Fruit fly (Drosophila melanogaster) whole organism, embryonic: Measurements from ENCODE around the gene CG44329.

ENCODE experiments used
- Blimp-1 ChIP-seq: fragments of 200-800 bp; sonication (Bioruptor generic); optimal IDR thresholded peaks from 3 replicates; lab custom pipeline; 2018; ENCODE audit warnings: missing biosample characterization, missing genetic modification characterization, mild to moderate bottlenecking, moderate library complexity, missing genetic modification reagents
- CG10209 ChIP-seq: fragments of 200-800 bp; sonication (Bioruptor generic); optimal IDR thresholded peaks from 3 replicates; lab custom pipeline; 2017; ENCODE audit warnings: missing biosample characterization, mild to moderate bottlenecking, missing genetic modification characterization, missing genetic modification reagents
- CG10321 ChIP-seq: fragments of 200-800 bp; sonication (Bioruptor generic); IDR thresholded peaks from 2 replicates; pipeline ENCODE4 v1.3.6; 2022; ENCODE audit warnings: missing biosample characterization, missing genetic modification characterization
- CG10366 ChIP-seq: fragments of 200-800 bp; sonication (Bioruptor generic); IDR thresholded peaks from 2 replicates; pipeline ENCODE4 v1.3.6; 2022; ENCODE audit warnings: missing biosample characterization, missing genetic modification characterization
- CG10431 ChIP-seq: fragments of 200-800 bp; sonication (Bioruptor generic); optimal IDR thresholded peaks from 3 replicates; lab custom pipeline; 2018; ENCODE audit warnings: missing biosample characterization, mild to moderate bottlenecking, missing genetic modification characterization
- CG10462 ChIP-seq: fragments of 200-800 bp; sonication (Bioruptor generic); optimal IDR thresholded peaks from 2 replicates; lab custom pipeline; 2016; ENCODE audit warnings: missing biosample characterization, missing genetic modification characterization
- CG13287 ChIP-seq: fragments of 200-800 bp; sonication (Bioruptor generic); IDR thresholded peaks from 2 replicates; pipeline ENCODE4 v1.3.6; 2022; ENCODE audit warnings: missing biosample characterization, missing genetic modification characterization; ENCODE audit not compliant: partially characterized antibody
- CG1602 ChIP-seq: fragments of 200-800 bp; sonication (Bioruptor generic); optimal IDR thresholded peaks from 3 replicates; lab custom pipeline; 2016; ENCODE audit warnings: missing biosample characterization, missing genetic modification characterization
- CG17328 ChIP-seq: fragments of 200-800 bp; sonication (Bioruptor generic); IDR thresholded peaks from 2 replicates; pipeline ENCODE4 v1.3.6; 2022; ENCODE audit warnings: missing biosample characterization, missing genetic modification characterization
- CG18262 ChIP-seq: fragments of 200-800 bp; optimal IDR thresholded peaks from 3 replicates; lab custom pipeline; 2019; ENCODE audit warnings: missing biosample characterization, mild to moderate bottlenecking, missing genetic modification characterization, moderate library complexity
- CG2678 ChIP-seq: fragments of 200-800 bp; sonication (Bioruptor generic); optimal IDR thresholded peaks from 3 replicates; lab custom pipeline; 2019; ENCODE audit warnings: missing biosample characterization, mild to moderate bottlenecking, missing genetic modification characterization, moderate library complexity
- CG3838 ChIP-seq: fragments of 200-800 bp; sonication (Bioruptor generic); optimal IDR thresholded peaks from 3 replicates; lab custom pipeline; 2016; ENCODE audit warnings: missing biosample characterization, missing genetic modification characterization
- CG3847 ChIP-seq: fragments of 200-800 bp; sonication (Bioruptor generic); IDR thresholded peaks from 2 replicates; pipeline ENCODE4 v1.3.6; 2022; ENCODE audit warnings: missing biosample characterization, missing genetic modification characterization
- CG4404 ChIP-seq: fragments of 200-800 bp; sonication (Bioruptor generic); IDR thresholded peaks from 2 replicates; pipeline ENCODE4 v1.3.6; 2022; ENCODE audit warnings: missing biosample characterization, missing genetic modification characterization
- CG4730 ChIP-seq: fragments of 200-800 bp; sonication (Bioruptor generic); IDR thresholded peaks from 2 replicates; pipeline ENCODE4 v1.3.6; 2022; ENCODE audit warnings: missing biosample characterization, missing genetic modification characterization
- CG8765 ChIP-seq: fragments of 200-800 bp; sonication (Bioruptor generic); IDR thresholded peaks from 2 replicates; pipeline ENCODE4 v1.3.6; 2022; ENCODE audit warnings: missing biosample characterization, missing genetic modification characterization
- CG9932 ChIP-seq: fragments of 200-800 bp; sonication (Bioruptor generic); IDR thresholded peaks from 2 replicates; pipeline ENCODE4 v1.3.6; 2022; ENCODE audit warnings: missing biosample characterization, missing genetic modification characterization
- Dip2 ChIP-seq: fragments of 200-800 bp; sonication (Bioruptor generic); IDR thresholded peaks from 2 replicates; pipeline ENCODE4 v1.3.6; 2022; ENCODE audit warnings: missing biosample characterization, missing genetic modification characterization
- Dll ChIP-seq: fragments of 200-800 bp; sonication (Bioruptor generic); IDR thresholded peaks from 4 replicates; pipeline ENCODE4 v1.3.6; 2022; ENCODE audit warnings: missing biosample characterization, missing genetic modification characterization; ENCODE audit not compliant: partially characterized antibody
- Dref ChIP-seq: fragments of 200-800 bp; sonication (Bioruptor generic); IDR thresholded peaks from 2 replicates; pipeline ENCODE4 v1.3.6; 2022; ENCODE audit warnings: missing biosample characterization, missing genetic modification characterization
- E2f2 ChIP-seq: fragments of 200-800 bp; sonication (Bioruptor generic); IDR thresholded peaks from 2 replicates; pipeline ENCODE4 v1.3.6; 2022; ENCODE audit warnings: missing biosample characterization, missing genetic modification characterization
- Fer2 ChIP-seq: fragments of 200-800 bp; sonication (Bioruptor generic); optimal IDR thresholded peaks from 2 replicates; lab custom pipeline; 2018; ENCODE audit warnings: missing biosample characterization, mild to moderate bottlenecking, missing genetic modification characterization, moderate library complexity
- Gsc ChIP-seq: fragments of 200-800 bp; sonication (Bioruptor generic); IDR thresholded peaks from 2 replicates; pipeline ENCODE4 v1.3.6; 2022; ENCODE audit warnings: missing biosample characterization, missing genetic modification characterization
- HmgZ ChIP-seq: fragments of 200-800 bp; sonication (Bioruptor generic); optimal IDR thresholded peaks from 2 replicates; lab custom pipeline; 2018; ENCODE audit warnings: missing biosample characterization, mild to moderate bottlenecking, missing genetic modification characterization
- Hr39 ChIP-seq: fragments of >200 bp; optimal IDR thresholded peaks from 2 replicates; lab custom pipeline; 2017
- Hr78 ChIP-seq, 2 experiments: fragments of 200-800 bp in 1 of 2; fragments of >200 bp in 1 of 2; sonication (Bioruptor generic) in 1 of 2; optimal IDR thresholded peaks; 2 replicates each; lab custom pipeline; 2017 to 2019; ENCODE audit warnings: missing biosample characterization in 2 of 2, missing genetic modification characterization in 2 of 2, mild to moderate bottlenecking in 1 of 2, moderate library complexity in 1 of 2
- Oaz ChIP-seq: fragments of 200-800 bp; sonication (Bioruptor generic); IDR thresholded peaks from 2 replicates; pipeline ENCODE4 v1.3.6; 2022; ENCODE audit warnings: missing biosample characterization, missing genetic modification characterization
- Scr ChIP-seq: fragments of 200-800 bp; sonication (Bioruptor generic); IDR thresholded peaks from 2 replicates; pipeline ENCODE4 v1.3.6; 2022; ENCODE audit warnings: missing biosample characterization, missing genetic modification characterization; ENCODE audit not compliant: partially characterized antibody
- Taf1 ChIP-seq: fragments of 200-800 bp; sonication (Bioruptor generic); IDR thresholded peaks from 2 replicates; pipeline ENCODE4 v1.3.6; 2022; ENCODE audit warnings: missing biosample characterization, missing genetic modification characterization
- abd-A ChIP-seq: fragments of 200-800 bp; sonication (Bioruptor generic); optimal IDR thresholded peaks from 3 replicates; lab custom pipeline; 2019; ENCODE audit warnings: missing biosample characterization, mild to moderate bottlenecking, missing genetic modification characterization, moderate library complexity
- amos ChIP-seq: fragments of 200-800 bp; sonication (Bioruptor generic); IDR thresholded peaks from 2 replicates; pipeline ENCODE4 v1.3.6; 2022; ENCODE audit warnings: missing biosample characterization, missing genetic modification characterization; ENCODE audit not compliant: partially characterized antibody
- crol ChIP-seq: fragments of 200-800 bp; sonication (Bioruptor generic); IDR thresholded peaks from 2 replicates; pipeline ENCODE4 v1.3.6; 2022; ENCODE audit warnings: missing biosample characterization, missing genetic modification characterization
- cwo ChIP-seq: fragments of 200-800 bp; sonication (Bioruptor generic); optimal IDR thresholded peaks from 3 replicates; lab custom pipeline; 2017; ENCODE audit warnings: missing biosample characterization, missing genetic modification characterization, mild to moderate bottlenecking, moderate library complexity, missing genetic modification reagents
- dmrt99B ChIP-seq: fragments of 200-800 bp; sonication (Bioruptor generic); optimal IDR thresholded peaks from 2 replicates; lab custom pipeline; 2018; ENCODE audit warnings: missing biosample characterization, mild to moderate bottlenecking, missing genetic modification characterization, moderate library complexity
- esg ChIP-seq: fragments of 200-800 bp; sonication (Bioruptor generic); conservative IDR thresholded peaks from 2 replicates; pipeline ENCODE4 v1.3.6; 2022; ENCODE audit warnings: missing biosample characterization, missing genetic modification characterization
- eve ChIP-seq, 2 experiments: fragments of >200 bp; optimal IDR thresholded peaks; 2 replicates each; lab custom pipeline; 2017; ENCODE audit warnings: missing biosample characterization in 2 of 2, missing genetic modification characterization in 2 of 2
- gem ChIP-seq: fragments of 200-800 bp; sonication (Bioruptor generic); optimal IDR thresholded peaks from 2 replicates; lab custom pipeline; 2019; ENCODE audit warnings: missing biosample characterization, mild to moderate bottlenecking, missing genetic modification characterization, moderate library complexity
- h ChIP-seq: fragments of >200 bp; optimal IDR thresholded peaks from 2 replicates; lab custom pipeline; 2017
- ken ChIP-seq: fragments of 200-800 bp; sonication (Bioruptor generic); IDR thresholded peaks from 3 replicates; pipeline ENCODE4 v1.3.6; 2022; ENCODE audit warnings: missing biosample characterization, missing genetic modification characterization
- kni ChIP-seq: fragments of 200-800 bp; sonication (Bioruptor generic); optimal IDR thresholded peaks from 3 replicates; lab custom pipeline; 2017; ENCODE audit warnings: mild to moderate bottlenecking, missing biosample characterization, missing genetic modification reagents, missing genetic modification characterization
- oc ChIP-seq: fragments of 200-800 bp; sonication (Bioruptor generic); optimal IDR thresholded peaks from 2 replicates; lab custom pipeline; 2018; ENCODE audit warnings: missing biosample characterization, mild to moderate bottlenecking, missing genetic modification characterization, moderate library complexity
- prd ChIP-seq, 3 experiments: fragments of >200 bp in 2 of 3; fragments of 200-800 bp in 1 of 3; sonication (Bioruptor generic) in 1 of 3; optimal IDR thresholded peaks in 2 of 3; IDR thresholded peaks in 1 of 3; 2 replicates in 2 of 3; 3 replicates in 1 of 3; pipeline versions ENCODE4 v1.3.6 to Lab custom; 2017 to 2022; ENCODE audit warnings: missing biosample characterization in 1 of 3, missing genetic modification characterization in 1 of 3
- row ChIP-seq: fragments of 200-800 bp; sonication (Bioruptor generic); IDR thresholded peaks from 3 replicates; pipeline ENCODE4 v1.3.6; 2022; ENCODE audit warnings: missing biosample characterization, missing genetic modification characterization
- sd ChIP-seq: fragments of 200-800 bp; sonication (Bioruptor generic); optimal IDR thresholded peaks from 3 replicates; lab custom pipeline; 2018; ENCODE audit warnings: missing biosample characterization, mild to moderate bottlenecking, missing genetic modification characterization, moderate library complexity
- sens-2 ChIP-seq: fragments of 200-800 bp; sonication (Bioruptor generic); IDR thresholded peaks from 2 replicates; pipeline ENCODE4 v1.3.6; 2022; ENCODE audit warnings: missing biosample characterization, missing genetic modification characterization
- tap ChIP-seq: fragments of 200-800 bp; optimal IDR thresholded peaks from 3 replicates; lab custom pipeline; 2019; ENCODE audit warnings: missing biosample characterization, mild to moderate bottlenecking, missing genetic modification characterization, moderate library complexity
- tin ChIP-seq: fragments of 200-800 bp; sonication (Bioruptor generic); optimal IDR thresholded peaks from 3 replicates; lab custom pipeline; 2016; ENCODE audit warnings: missing biosample characterization, missing genetic modification characterization
- trh ChIP-seq: fragments of 200-800 bp; sonication (Bioruptor generic); optimal IDR thresholded peaks from 2 replicates; lab custom pipeline; 2016; ENCODE audit warnings: missing biosample characterization, missing genetic modification characterization
- vfl ChIP-seq: fragments of 200-800 bp; sonication (Bioruptor generic); optimal IDR thresholded peaks from 2 replicates; lab custom pipeline; 2016; ENCODE audit warnings: missing biosample characterization, missing genetic modification characterization
- wor ChIP-seq: fragments of 200-800 bp; sonication (Bioruptor generic); IDR thresholded peaks from 2 replicates; pipeline ENCODE4 v1.3.6; 2022; ENCODE audit warnings: missing biosample characterization, missing genetic modification characterization
- zen ChIP-seq: fragments of 200-800 bp; sonication (Bioruptor generic); optimal IDR thresholded peaks from 3 replicates; lab custom pipeline; 2018; ENCODE audit warnings: missing biosample characterization, mild to moderate bottlenecking, missing genetic modification characterization, moderate library complexity
- zf30C ChIP-seq: fragments of 200-800 bp; sonication (Bioruptor generic); optimal IDR thresholded peaks from 3 replicates; lab custom pipeline; 2018; ENCODE audit warnings: missing biosample characterization, mild to moderate bottlenecking, missing genetic modification characterization

The CG44329 gene

DNA sequence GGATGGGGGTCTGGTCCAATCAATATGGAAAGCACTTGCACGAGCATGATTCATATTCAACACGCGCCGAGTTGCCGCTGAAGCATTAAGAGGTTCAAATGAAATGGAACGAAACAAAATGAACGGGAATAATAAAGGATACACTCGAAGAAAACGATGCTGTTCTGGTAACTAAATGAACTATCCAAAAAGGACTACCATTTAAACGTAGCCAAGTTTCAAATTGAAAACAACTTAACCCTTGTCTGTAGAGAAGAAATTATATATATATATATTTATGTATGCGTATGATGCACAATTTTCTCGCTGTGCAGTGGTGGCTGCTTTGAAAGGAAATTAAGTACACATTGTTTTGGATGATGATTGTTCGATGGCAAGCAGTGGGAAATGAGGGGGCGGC lies 39.9 kb upstream of the CG44329 start (continued):
- no peak for TF ChIP-seq sens-2 (GFP tag; lab: Robert Waterston, UW)
- peak; percentile 54 for TF ChIP-seq row (GFP tag; lab: Robert Waterston, UW)
- TF ChIP-seq Hr78 (GFP tag; optimal IDR thresholded peaks at IDR 0.05; lab: Kevin White, UChicago) = no peak
- no peak for TF ChIP-seq abd-A (tag; lab: Kevin White, UChicago)
- no peak for TF ChIP-seq tin
- TF ChIP-seq CG4730 = no peak
- no peak for TF ChIP-seq HmgZ (tag; lab: Kevin White, UChicago)
- TF ChIP-seq CG8765 (GFP tag; lab: Robert Waterston, UW) = no peak
- no peak for TF ChIP-seq CG4404 (GFP tag; lab: Robert Waterston, UW)
- no peak for TF ChIP-seq CG13287 (GFP tag; lab: Robert Waterston, UW)
- no peak for TF ChIP-seq zf30C (GFP tag; lab: Kevin White, UChicago)
- TF ChIP-seq CG9932 = no peak
- TF ChIP-seq h = no peak
- TF ChIP-seq Dref (GFP tag; lab: Robert Waterston, UW) = no peak
- no peak for TF ChIP-seq sd
- peak; percentile 5 for TF ChIP-seq CG18262 (tag; lab: Kevin White, UChicago)
- TF ChIP-seq Hr39 = no peak
- peak; percentile 45 for TF ChIP-seq gem (tag; lab: Kevin White, UChicago)
- no peak for TF ChIP-seq trh (GFP tag; lab: Kevin White, UChicago)
- peak; percentile 9; the same call in 1 of the 2 replicates for TF ChIP-seq CG3847 (GFP tag; lab: Robert Waterston, UW)
- no peak for TF ChIP-seq prd (optimal IDR thresholded peaks at IDR 0.05; lab: Kevin White, UChicago)
- peak; percentile 50; the same call in 2 of the 3 replicates for TF ChIP-seq prd (GFP tag; IDR thresholded peaks at IDR 0.05; lab: Robert Waterston, UW)
- peak; percentile 41 for TF ChIP-seq dmrt99B (tag; lab: Kevin White, UChicago)
- TF ChIP-seq amos (GFP tag; lab: Robert Waterston, UW) = no peak
- no peak for TF ChIP-seq tap (tag; lab: Kevin White, UChicago)
- peak; percentile 16 for TF ChIP-seq cwo (GFP tag; lab: Kevin White, UChicago)
- no peak for TF ChIP-seq CG10462
- TF ChIP-seq crol = no peak
- no peak for TF ChIP-seq Dip2 (GFP tag; lab: Robert Waterston, UW)
- no peak for TF ChIP-seq CG10209
- no peak for TF ChIP-seq vfl
- TF ChIP-seq CG3838 (GFP tag; lab: Kevin White, UChicago) = no peak
- TF ChIP-seq Gsc (GFP tag; lab: Robert Waterston, UW) = no peak
- TF ChIP-seq eve (GFP tag; optimal IDR thresholded peaks at IDR 0.05; lab: Kevin White, UChicago) = no peak
- no peak for TF ChIP-seq CG10321 (GFP tag; lab: Robert Waterston, UW)
- no peak for TF ChIP-seq Oaz (GFP tag; lab: Robert Waterston, UW)
- TF ChIP-seq Taf1 (GFP tag; lab: Robert Waterston, UW) = no peak
- no peak for TF ChIP-seq CG10431 (GFP tag; lab: Kevin White, UChicago)
- no peak for TF ChIP-seq Fer2
- no peak for TF ChIP-seq kni (GFP tag; lab: Kevin White, UChicago)
- no peak for TF ChIP-seq CG1602
- no peak for TF ChIP-seq Scr (GFP tag; lab: Robert Waterston, UW)
- TF ChIP-seq CG2678 (tag; lab: Kevin White, UChicago) = peak; percentile 47
- no peak for TF ChIP-seq CG10366 (GFP tag; lab: Robert Waterston, UW)
- no peak for TF ChIP-seq CG17328 (GFP tag; lab: Robert Waterston, UW)
- TF ChIP-seq oc (tag; lab: Kevin White, UChicago) = no peak
- TF ChIP-seq wor (GFP tag; lab: Robert Waterston, UW) = no peak
- no peak for TF ChIP-seq E2f2 (GFP tag; lab: Robert Waterston, UW)
- peak; percentile 12 for TF ChIP-seq Blimp-1 (GFP tag; lab: Kevin White, UChicago)
- no peak for TF ChIP-seq Dll (GFP tag; lab: Robert Waterston, UW)
- TF ChIP-seq zen (tag; lab: Kevin White, UChicago) = peak; percentile 18
- no peak for TF ChIP-seq ken (GFP tag; lab: Robert Waterston, UW)
- TF ChIP-seq esg (GFP tag; lab: Robert Waterston, UW) = 0 out of 2 replicates have a peak, but pooled peaks have one; percentile 14
